Fruit fly (Drosophila melanogaster) whole organism, embryonic: ENCODE data around the gene Hexo2.

Experiments used
- Atf6 ChIP-seq: fragments of 200-800 bp; sonication (Bioruptor generic); IDR thresholded peaks from 2 replicates; pipeline ENCODE4 v1.3.6; 2022; ENCODE audit warnings: missing biosample characterization, missing genetic modification characterization
- CG10274 ChIP-seq: fragments of 200-800 bp; sonication (Bioruptor generic); optimal IDR thresholded peaks from 3 replicates; lab custom pipeline; 2017; ENCODE audit warnings: missing biosample characterization, mild to moderate bottlenecking, missing genetic modification characterization
- CG10431 ChIP-seq: fragments of 200-800 bp; sonication (Bioruptor generic); optimal IDR thresholded peaks from 3 replicates; lab custom pipeline; 2018; ENCODE audit warnings: missing biosample characterization, mild to moderate bottlenecking, missing genetic modification characterization
- CG10565 ChIP-seq: fragments of 200-800 bp; sonication (Bioruptor generic); optimal IDR thresholded peaks from 3 replicates; lab custom pipeline; 2016; ENCODE audit warnings: missing biosample characterization, mild to moderate bottlenecking, missing genetic modification characterization
- CG11504 ChIP-seq: fragments of 200-800 bp; sonication (Bioruptor generic); optimal IDR thresholded peaks from 3 replicates; lab custom pipeline; 2019; ENCODE audit warnings: missing biosample characterization, mild to moderate bottlenecking, missing genetic modification characterization, moderate library complexity
- CG12219 ChIP-seq: fragments of 200-800 bp; sonication (Bioruptor generic); optimal IDR thresholded peaks from 3 replicates; lab custom pipeline; 2018; ENCODE audit warnings: missing biosample characterization, mild to moderate bottlenecking, missing genetic modification characterization
- CG12236 ChIP-seq: fragments of 200-800 bp; sonication (Bioruptor generic); optimal IDR thresholded peaks from 2 replicates; lab custom pipeline; 2016; ENCODE audit warnings: missing biosample characterization, missing genetic modification characterization
- CG12659 ChIP-seq: fragments of 200-800 bp; sonication (Bioruptor generic); optimal IDR thresholded peaks from 3 replicates; lab custom pipeline; 2017; ENCODE audit warnings: mild to moderate bottlenecking, missing biosample characterization, missing genetic modification reagents, missing genetic modification characterization
- CG14050 ChIP-seq: fragments of 200-800 bp; sonication (Bioruptor generic); IDR thresholded peaks from 3 replicates; pipeline ENCODE4 v1.3.6; 2022; ENCODE audit warnings: missing biosample characterization, missing genetic modification characterization
- CG14965 ChIP-seq: fragments of 200-800 bp; sonication (Bioruptor generic); optimal IDR thresholded peaks from 2 replicates; lab custom pipeline; 2016; ENCODE audit warnings: missing biosample characterization, missing genetic modification characterization, borderline replicate concordance
- CG1602 ChIP-seq: fragments of 200-800 bp; sonication (Bioruptor generic); optimal IDR thresholded peaks from 3 replicates; lab custom pipeline; 2016; ENCODE audit warnings: missing biosample characterization, missing genetic modification characterization
- CG17568 ChIP-seq: fragments of 200-800 bp; sonication (Bioruptor generic); optimal IDR thresholded peaks from 2 replicates; lab custom pipeline; 2018; ENCODE audit warnings: missing biosample characterization, mild to moderate bottlenecking, missing genetic modification characterization, moderate library complexity
- CG30403 ChIP-seq: fragments of 200-800 bp; sonication (Bioruptor generic); optimal IDR thresholded peaks from 3 replicates; lab custom pipeline; 2016; ENCODE audit warnings: missing biosample characterization, missing genetic modification characterization
- CG33557 ChIP-seq: fragments of 200-800 bp; sonication (Bioruptor generic); optimal IDR thresholded peaks from 2 replicates; lab custom pipeline; 2019; ENCODE audit warnings: missing biosample characterization, mild to moderate bottlenecking, missing genetic modification characterization, moderate library complexity
- CG4424 ChIP-seq: fragments of 200-800 bp; sonication (Bioruptor generic); optimal IDR thresholded peaks from 3 replicates; lab custom pipeline; 2016; ENCODE audit warnings: missing biosample characterization, missing genetic modification characterization
- CG4617 ChIP-seq: fragments of 200-800 bp; sonication (Bioruptor generic); optimal IDR thresholded peaks from 3 replicates; lab custom pipeline; 2016; ENCODE audit warnings: missing biosample characterization, missing genetic modification characterization, borderline replicate concordance
- CG8290 ChIP-seq, 3 experiments: fragments of 200-800 bp; sonication (Bioruptor generic); optimal IDR thresholded peaks; 2 replicates each; lab custom pipeline; 2016 to 2019; ENCODE audit warnings: missing biosample characterization in 3 of 3, missing genetic modification characterization in 3 of 3, mild to moderate bottlenecking in 2 of 3, moderate library complexity in 1 of 3
- CG8944 ChIP-seq: fragments of 200-800 bp; sonication (Bioruptor generic); optimal IDR thresholded peaks from 3 replicates; lab custom pipeline; 2016; ENCODE audit warnings: missing biosample characterization, missing genetic modification characterization
- CTCF ChIP-seq: fragments of 200-800 bp; sonication (Bioruptor generic); optimal IDR thresholded peaks from 2 replicates; lab custom pipeline; 2017; ENCODE audit warnings: missing biosample characterization, mild to moderate bottlenecking, missing genetic modification characterization, moderate library complexity
- CoRest ChIP-seq: fragments of 200-800 bp; sonication (Bioruptor generic); optimal IDR thresholded peaks from 3 replicates; lab custom pipeline; 2018; ENCODE audit warnings: missing biosample characterization, mild to moderate bottlenecking, missing genetic modification characterization, moderate library complexity
- D19A ChIP-seq: fragments of 200-800 bp; optimal IDR thresholded peaks from 3 replicates; lab custom pipeline; 2019; ENCODE audit warnings: missing biosample characterization, mild to moderate bottlenecking, missing genetic modification characterization, moderate library complexity
- Ets97D ChIP-seq: fragments of 200-800 bp; sonication (Bioruptor generic); optimal IDR thresholded peaks from 3 replicates; lab custom pipeline; 2016; ENCODE audit warnings: missing biosample characterization, missing genetic modification characterization
- Hmx ChIP-seq: fragments of 200-800 bp; sonication (Bioruptor generic); optimal IDR thresholded peaks from 2 replicates; lab custom pipeline; 2016; ENCODE audit warnings: missing biosample characterization, missing genetic modification characterization
- Max ChIP-seq: fragments of 200-800 bp; sonication (Bioruptor generic); optimal IDR thresholded peaks from 2 replicates; lab custom pipeline; 2016; ENCODE audit warnings: missing biosample characterization, mild to moderate bottlenecking, missing genetic modification characterization
- Myb ChIP-seq: fragments of 200-800 bp; sonication (Bioruptor generic); optimal IDR thresholded peaks from 2 replicates; lab custom pipeline; 2016; ENCODE audit warnings: missing biosample characterization, missing genetic modification characterization
- NC2α ChIP-seq: fragments of 200-800 bp; sonication (Bioruptor generic); optimal IDR thresholded peaks from 2 replicates; lab custom pipeline; 2016; ENCODE audit warnings: missing biosample characterization, missing genetic modification characterization
- NFAT ChIP-seq: fragments of 200-800 bp; sonication (Bioruptor generic); IDR thresholded peaks from 2 replicates; pipeline ENCODE4 v1.3.6; 2022; ENCODE audit warnings: missing biosample characterization, missing genetic modification characterization
- Opbp ChIP-seq: fragments of 200-800 bp; sonication (Bioruptor generic); IDR thresholded peaks from 3 replicates; pipeline ENCODE4 v1.3.6; 2022; ENCODE audit warnings: missing biosample characterization, missing genetic modification characterization; ENCODE audit not compliant: partially characterized antibody
- Scr ChIP-seq: fragments of 200-800 bp; sonication (Bioruptor generic); IDR thresholded peaks from 2 replicates; pipeline ENCODE4 v1.3.6; 2022; ENCODE audit warnings: missing biosample characterization, missing genetic modification characterization; ENCODE audit not compliant: partially characterized antibody
- Sox102F ChIP-seq: fragments of 200-800 bp; sonication (Bioruptor generic); optimal IDR thresholded peaks from 2 replicates; lab custom pipeline; 2018; ENCODE audit warnings: missing biosample characterization, mild to moderate bottlenecking, missing genetic modification characterization, moderate library complexity
- Ssrp ChIP-seq: fragments of 200-800 bp; sonication (Bioruptor generic); optimal IDR thresholded peaks from 2 replicates; lab custom pipeline; 2018; ENCODE audit warnings: missing biosample characterization, mild to moderate bottlenecking, missing genetic modification characterization, moderate library complexity
- chif ChIP-seq, 2 experiments: fragments of 200-800 bp; sonication (Bioruptor generic); optimal IDR thresholded peaks; 3 replicates each; lab custom pipeline; 2016; ENCODE audit warnings: missing biosample characterization in 2 of 2, missing genetic modification characterization in 2 of 2
- da ChIP-seq: fragments of 200-800 bp; sonication (Bioruptor generic); optimal IDR thresholded peaks from 2 replicates; lab custom pipeline; 2016; ENCODE audit warnings: missing biosample characterization, missing genetic modification characterization
- esg ChIP-seq: fragments of 200-800 bp; sonication (Bioruptor generic); conservative IDR thresholded peaks from 2 replicates; pipeline ENCODE4 v1.3.6; 2022; ENCODE audit warnings: missing biosample characterization, missing genetic modification characterization
- exex ChIP-seq: fragments of 200-800 bp; sonication (Bioruptor generic); optimal IDR thresholded peaks from 4 replicates; lab custom pipeline; 2018; ENCODE audit warnings: missing biosample characterization, mild to moderate bottlenecking, missing genetic modification characterization, moderate library complexity
- ftz-f1 ChIP-seq: fragments of 200-800 bp; sonication (Bioruptor generic); optimal IDR thresholded peaks from 2 replicates; lab custom pipeline; 2016; ENCODE audit warnings: missing biosample characterization, missing genetic modification characterization
- gem ChIP-seq: fragments of 200-800 bp; sonication (Bioruptor generic); optimal IDR thresholded peaks from 2 replicates; lab custom pipeline; 2019; ENCODE audit warnings: missing biosample characterization, mild to moderate bottlenecking, missing genetic modification characterization, moderate library complexity
- gt ChIP-seq: fragments of 200-800 bp; sonication (Bioruptor generic); IDR thresholded peaks from 2 replicates; pipeline ENCODE4 v1.3.6; 2022; ENCODE audit warnings: missing biosample characterization, missing genetic modification characterization
- klu ChIP-seq: fragments of 200-800 bp; sonication (Bioruptor generic); IDR thresholded peaks from 2 replicates; pipeline ENCODE4 v1.3.6; 2022; ENCODE audit warnings: missing biosample characterization, missing genetic modification characterization
- maf-S ChIP-seq: fragments of 200-800 bp; sonication (Bioruptor generic); optimal IDR thresholded peaks from 2 replicates; lab custom pipeline; 2016; ENCODE audit warnings: missing biosample characterization, missing genetic modification characterization
- nerfin-1 ChIP-seq: fragments of 200-800 bp; sonication (Bioruptor generic); optimal IDR thresholded peaks from 3 replicates; lab custom pipeline; 2019; ENCODE audit warnings: missing biosample characterization, mild to moderate bottlenecking, missing genetic modification characterization, moderate library complexity
- onecut ChIP-seq: fragments of 200-800 bp; sonication (Bioruptor generic); IDR thresholded peaks from 2 replicates; pipeline ENCODE4 v1.3.6; 2022; ENCODE audit warnings: missing biosample characterization, missing genetic modification characterization
- prd ChIP-seq, 3 experiments: fragments of >200 bp in 2 of 3; fragments of 200-800 bp in 1 of 3; sonication (Bioruptor generic) in 1 of 3; optimal IDR thresholded peaks in 2 of 3; IDR thresholded peaks in 1 of 3; 2 replicates in 2 of 3; 3 replicates in 1 of 3; pipeline versions ENCODE4 v1.3.6 to Lab custom; 2017 to 2022; ENCODE audit warnings: missing biosample characterization in 1 of 3, missing genetic modification characterization in 1 of 3
- sisA ChIP-seq: fragments of 200-800 bp; sonication (Bioruptor generic); IDR thresholded peaks from 2 replicates; pipeline ENCODE4 v1.3.6; 2022; ENCODE audit warnings: missing biosample characterization, missing genetic modification characterization
- sqz ChIP-seq: fragments of 200-800 bp; sonication (Bioruptor generic); optimal IDR thresholded peaks from 3 replicates; lab custom pipeline; 2018; ENCODE audit warnings: missing biosample characterization, mild to moderate bottlenecking, missing genetic modification characterization
- tna ChIP-seq: fragments of 200-800 bp; sonication (Bioruptor generic); IDR thresholded peaks from 2 replicates; pipeline ENCODE4 v1.3.6; 2022; ENCODE audit warnings: missing biosample characterization, missing genetic modification characterization; ENCODE audit not compliant: partially characterized antibody
- ttk ChIP-seq: fragments of 200-800 bp; sonication (Bioruptor generic); IDR thresholded peaks from 2 replicates; pipeline ENCODE4 v2.1.2; 2022; ENCODE audit warnings: missing biosample characterization, missing genetic modification characterization
- vfl ChIP-seq: fragments of 200-800 bp; sonication (Bioruptor generic); optimal IDR thresholded peaks from 2 replicates; lab custom pipeline; 2016; ENCODE audit warnings: missing biosample characterization, missing genetic modification characterization
- zfh1 ChIP-seq: fragments of 200-800 bp; sonication (Bioruptor generic); IDR thresholded peaks from 3 replicates; pipeline ENCODE4 v1.3.6; 2022; ENCODE audit warnings: missing biosample characterization, missing genetic modification characterization

Gene Hexo2

dm6 chrX:8709234-8709843, at the start of gene Hexo2 (continued):
- peak; percentile 88 for TF ChIP-seq CoRest (tag; lab: Kevin White, UChicago)
- TF ChIP-seq chif (GFP tag; optimal IDR thresholded peaks at IDR 0.05; lab: Kevin White, UChicago): peak; percentile 96 to 97
- peak; percentile 52 for TF ChIP-seq Hmx (GFP tag; lab: Kevin White, UChicago)
- TF ChIP-seq nerfin-1 (tag; lab: Kevin White, UChicago): peak; percentile 86
- TF ChIP-seq Atf6 (GFP tag; lab: Robert Waterston, UW): peak; percentile 86
- no peak for TF ChIP-seq prd (optimal IDR thresholded peaks at IDR 0.05; lab: Kevin White, UChicago)
- TF ChIP-seq prd (GFP tag; IDR thresholded peaks at IDR 0.05; lab: Robert Waterston, UW): peak; percentile 97
- TF ChIP-seq CG10274: peak; percentile 70
- peak; percentile 85 for TF ChIP-seq da (GFP tag; lab: Kevin White, UChicago)
- peak; percentile 92 for TF ChIP-seq CG12219 (GFP tag; lab: Kevin White, UChicago)
- no peak for TF ChIP-seq ftz-f1 (GFP tag; lab: Kevin White, UChicago)
- TF ChIP-seq ttk: peak; percentile 98
- peak; percentile 93 for TF ChIP-seq gt
- peak; percentile 86 for TF ChIP-seq klu
- TF ChIP-seq CG12659 (GFP tag; lab: Kevin White, UChicago): peak; percentile 89
- peak; percentile 97 for TF ChIP-seq Sox102F (GFP tag; lab: Kevin White, UChicago)
- TF ChIP-seq CG4617 (GFP tag; lab: Kevin White, UChicago): peak; percentile 91
- TF ChIP-seq CG11504 (tag; lab: Kevin White, UChicago): peak; percentile 94
- peak; percentile 94 for TF ChIP-seq CG4424 (GFP tag; lab: Kevin White, UChicago)
- TF ChIP-seq CG1602 (GFP tag; lab: Kevin White, UChicago): peak; percentile 90
- TF ChIP-seq vfl (GFP tag; lab: Kevin White, UChicago): peak; percentile 68
- TF ChIP-seq NFAT: peak; percentile 90; the same call in 1 of the 2 replicates
- TF ChIP-seq zfh1 (GFP tag; lab: Robert Waterston, UW): peak; percentile 98
- peak; percentile 77 for TF ChIP-seq CG8290 (GFP tag; optimal IDR thresholded peaks at IDR 0.05; lab: Kevin White, UChicago)
- TF ChIP-seq CG8290 (tag; optimal IDR thresholded peaks at IDR 0.05; lab: Kevin White, UChicago): peak; percentile 19 to 98
- peak; percentile 61 for TF ChIP-seq Ets97D (GFP tag; lab: Kevin White, UChicago)
- peak; percentile 86 for TF ChIP-seq CG12236 (GFP tag; lab: Kevin White, UChicago)
- peak; percentile 86 for TF ChIP-seq D19A (tag; lab: Kevin White, UChicago)
- TF ChIP-seq CG17568 (GFP tag; lab: Kevin White, UChicago): peak; percentile 82
- no peak for TF ChIP-seq Scr
- TF ChIP-seq Myb: peak; percentile 75
- peak; percentile 83 for TF ChIP-seq Max (GFP tag; lab: Kevin White, UChicago)
- TF ChIP-seq sqz (GFP tag; lab: Kevin White, UChicago): peak; percentile 76
- TF ChIP-seq CG30403: peak; percentile 91
- TF ChIP-seq sisA (GFP tag; lab: Robert Waterston, UW): peak; percentile 98
- peak; percentile 63 for TF ChIP-seq CG10431 (GFP tag; lab: Kevin White, UChicago)
- peak; percentile 26 for TF ChIP-seq exex (tag; lab: Kevin White, UChicago)
- TF ChIP-seq Ssrp (tag; lab: Kevin White, UChicago): peak; percentile 90
- TF ChIP-seq CG14050 (GFP tag; lab: Robert Waterston, UW): peak; percentile 94
- TF ChIP-seq CG33557 (GFP tag; lab: Kevin White, UChicago): peak; percentile 46
- TF ChIP-seq tna: no peak
- TF ChIP-seq onecut (GFP tag; lab: Robert Waterston, UW): peak; percentile 93
- peak; percentile 80 for TF ChIP-seq CG14965 (GFP tag; lab: Kevin White, UChicago)
- peak; percentile 79 for TF ChIP-seq CG10565 (GFP tag; lab: Kevin White, UChicago)
- TF ChIP-seq CTCF (GFP tag; lab: Kevin White, UChicago): peak; percentile 50
- no peak for TF ChIP-seq Opbp (GFP tag; lab: Robert Waterston, UW)
- peak; percentile 90 for TF ChIP-seq esg
- TF ChIP-seq CG8944 (GFP tag; lab: Kevin White, UChicago): peak; percentile 95
- TF ChIP-seq NC2α (GFP tag; lab: Kevin White, UChicago): peak; percentile 83
- TF ChIP-seq gem (tag; lab: Kevin White, UChicago): peak; percentile 93
- TF ChIP-seq maf-S (GFP tag; lab: Kevin White, UChicago): peak; percentile 85
